Fruit fly (Drosophila melanogaster): ENCODE results near the gene Ptp61F.

Gene Ptp61F

DNA sequence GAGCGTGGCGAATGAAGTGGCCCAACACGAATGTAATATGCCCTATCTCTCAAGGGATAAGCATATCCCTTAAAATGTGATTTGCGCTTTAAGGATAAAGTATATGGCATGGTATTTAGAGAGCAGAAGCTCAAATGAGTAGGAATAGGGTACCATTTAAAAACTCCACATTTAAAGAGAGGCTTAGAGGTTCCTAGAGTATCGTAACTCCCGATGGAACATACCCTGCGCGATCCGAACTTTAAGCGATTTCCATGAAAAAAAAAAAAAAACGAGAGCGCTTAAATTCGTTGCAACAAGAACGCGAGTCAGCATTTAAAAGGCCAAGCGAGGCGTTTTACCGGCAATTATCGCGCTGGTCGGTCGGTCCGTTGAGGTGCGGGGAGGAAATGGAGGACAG is 17.8 kb downstream of the Ptp61F start (continued):
- TF ChIP-seq CG7368 (GFP tag; optimal IDR thresholded peaks at IDR 0.05) (no peak), eg (GFP tag; IDR thresholded peaks at IDR 0.05) (no peak), Sox15 (GFP tag; optimal IDR thresholded peaks at IDR 0.05) (peak; percentile 51), CG34406 (GFP tag; optimal IDR thresholded peaks at IDR 0.05) (peak; percentile 50), CG32006 (GFP tag; optimal IDR thresholded peaks at IDR 0.05) (no peak), CG1621 (tag; optimal IDR thresholded peaks at IDR 0.05) (no peak), fkh (GFP tag; optimal IDR thresholded peaks at IDR 0.05) (no peak), CG8632 (GFP tag; optimal IDR thresholded peaks at IDR 0.05) (peak; percentile 34), CG6163 (GFP tag; IDR thresholded peaks at IDR 0.05) (no peak), Lpt (GFP tag; optimal IDR thresholded peaks at IDR 0.05) (no peak), Eip75B (GFP tag; optimal IDR thresholded peaks at IDR 0.05) (peak; percentile 54), Gug (GFP tag; IDR thresholded peaks at IDR 0.05) (no peak), CG11902 (GFP tag; optimal IDR thresholded peaks at IDR 0.05) (peak; percentile 12), Eip93F (GFP tag; optimal IDR thresholded peaks at IDR 0.05) (no peak)

DNA sequence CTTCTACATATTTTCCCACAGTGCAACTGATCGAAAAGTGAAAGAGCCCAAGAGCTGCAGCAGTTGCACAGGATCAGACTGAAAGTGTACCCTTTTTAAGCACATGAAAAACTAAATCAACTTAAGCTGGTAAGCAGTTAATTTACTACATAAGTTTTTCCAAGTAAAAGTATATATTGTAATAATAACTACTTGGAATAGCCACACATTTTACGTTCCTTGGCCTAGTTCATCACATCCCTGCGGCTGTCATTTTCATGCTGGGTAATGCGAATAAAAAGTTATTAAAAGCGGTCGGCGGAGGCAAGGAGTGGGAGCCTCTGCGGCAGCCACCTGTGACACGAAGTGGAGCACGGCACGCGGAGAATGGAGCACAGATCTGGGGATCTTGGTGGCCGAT is 24.1 kb downstream of the Ptp61F start:
- TF ChIP-seq CG10631 (GFP tag; optimal IDR thresholded peaks at IDR 0.05), result peak; percentile 28
- TF ChIP-seq vri (GFP tag; optimal IDR thresholded peaks at IDR 0.05), result peak; percentile 2
- TF ChIP-seq net (GFP tag; optimal IDR thresholded peaks at IDR 0.05), result no peak
- peak; percentile 3 for TF ChIP-seq topi (GFP tag; optimal IDR thresholded peaks at IDR 0.05)
- peak; percentile 32 for TF ChIP-seq OdsH (GFP tag; optimal IDR thresholded peaks at IDR 0.05)
- peak; percentile 29 for TF ChIP-seq CG3919 (GFP tag; optimal IDR thresholded peaks at IDR 0.05)
- peak; percentile 10 for TF ChIP-seq CG3032 (tag; optimal IDR thresholded peaks at IDR 0.05)
- 0 out of 2 replicates have a peak, but pooled peaks have one; percentile 20 for TF ChIP-seq Gug (GFP tag; IDR thresholded peaks at IDR 0.05)
- no peak for TF ChIP-seq CG7368 (GFP tag; optimal IDR thresholded peaks at IDR 0.05)
- TF ChIP-seq CG16779 (tag; optimal IDR thresholded peaks at IDR 0.05), result no peak
- TF ChIP-seq svp (GFP tag), result peak; percentile 44
- no peak for TF ChIP-seq dac (GFP tag; optimal IDR thresholded peaks at IDR 0.05)
- TF ChIP-seq CG8319 (GFP tag; optimal IDR thresholded peaks at IDR 0.05), result no peak
- TF ChIP-seq CG34406 (GFP tag; optimal IDR thresholded peaks at IDR 0.05), result no peak
- no peak for TF ChIP-seq fd85E (GFP tag; optimal IDR thresholded peaks at IDR 0.05)
- no peak for TF ChIP-seq CG11762 (GFP tag; optimal IDR thresholded peaks at IDR 0.05; ENCODE audit: insufficient read depth)
- no peak for TF ChIP-seq Ets21C (GFP tag; optimal IDR thresholded peaks at IDR 0.05)
- TF ChIP-seq esn (GFP tag; optimal IDR thresholded peaks at IDR 0.05), result peak; percentile 19
- peak; percentile 28 for TF ChIP-seq Sox102F (GFP tag; optimal IDR thresholded peaks at IDR 0.05)
- TF ChIP-seq CG15336 (GFP tag; IDR thresholded peaks at IDR 0.05), result peak; percentile 42
- TF ChIP-seq CG8119 (GFP tag; IDR thresholded peaks at IDR 0.05), result peak; percentile 48; the same call in 1 of the 3 replicates
- TF ChIP-seq pdm3 (GFP tag; optimal IDR thresholded peaks at IDR 0.05), result peak; percentile 20
- TF ChIP-seq CG4318 (GFP tag; optimal IDR thresholded peaks at IDR 0.05), result no peak
- TF ChIP-seq cyc (GFP tag; optimal IDR thresholded peaks at IDR 0.05), result no peak
- TF ChIP-seq Eip78C (GFP tag), result peak; percentile 62
- no peak for TF ChIP-seq Hr38 (GFP tag; optimal IDR thresholded peaks at IDR 0.05)
- TF ChIP-seq Eip93F (GFP tag; optimal IDR thresholded peaks at IDR 0.05), result no peak
- TF ChIP-seq Ets96B (tag; optimal IDR thresholded peaks at IDR 0.05), result peak; percentile 46
- TF ChIP-seq Hr4 (GFP tag; optimal IDR thresholded peaks at IDR 0.05), result peak; percentile 13
- no peak for TF ChIP-seq CG6792 (GFP tag; optimal IDR thresholded peaks at IDR 0.05)
- no peak for TF ChIP-seq dsx (GFP tag; optimal IDR thresholded peaks at IDR 0.05; ENCODE audit: poor library complexity, severe bottlenecking)
- no peak for TF ChIP-seq CG1621 (tag; optimal IDR thresholded peaks at IDR 0.05)
- TF ChIP-seq fd59A (GFP tag; optimal IDR thresholded peaks at IDR 0.05), result no peak
- TF ChIP-seq salr (GFP tag; optimal IDR thresholded peaks at IDR 0.05), result no peak
- 0 out of 3 replicates have a peak, but pooled peaks have one; percentile 24 for TF ChIP-seq eg (GFP tag; IDR thresholded peaks at IDR 0.05)
- TF ChIP-seq Blimp-1 (GFP tag; optimal IDR thresholded peaks at IDR 0.05), result no peak
- TF ChIP-seq CG9139 (GFP tag; optimal IDR thresholded peaks at IDR 0.05), result no peak
- TF ChIP-seq CG31627 (GFP tag; optimal IDR thresholded peaks at IDR 0.05), result peak; percentile 18
- peak; percentile 37 for TF ChIP-seq CG32006 (GFP tag; optimal IDR thresholded peaks at IDR 0.05)
- peak; percentile 17 for TF ChIP-seq achi (GFP tag; optimal IDR thresholded peaks at IDR 0.05)
- TF ChIP-seq CG6854 (GFP tag; optimal IDR thresholded peaks at IDR 0.05), result no peak
- 0 out of 3 replicates have a peak, but pooled peaks have one; percentile 48 for TF ChIP-seq CG6163 (GFP tag; IDR thresholded peaks at IDR 0.05)
- TF ChIP-seq CG11294 (GFP tag; IDR thresholded peaks at IDR 0.05), result no peak
- peak; percentile 19 for TF ChIP-seq Eip75B (GFP tag; optimal IDR thresholded peaks at IDR 0.05)
- TF ChIP-seq Met (GFP tag; optimal IDR thresholded peaks at IDR 0.05), result peak; percentile 19
